Fruit fly (Drosophila melanogaster) whole organism, embryonic: ENCODE results near the gene Caf1-55.
A peak's percentile ranks its signal among the peaks of the same experiment; 100 is the strongest.

Experiments used
- ATbp ChIP-seq: fragments of 200-800 bp; sonication (Bioruptor generic); optimal IDR thresholded peaks from 2 replicates; lab custom pipeline; 2017; ENCODE audit warnings: missing biosample characterization, mild to moderate bottlenecking, missing genetic modification characterization, missing genetic modification reagents
- Antp ChIP-seq: fragments of 200-800 bp; sonication (Bioruptor generic); optimal IDR thresholded peaks from 3 replicates; lab custom pipeline; 2016; ENCODE audit warnings: missing biosample characterization, missing genetic modification characterization
- CG12769 ChIP-seq: fragments of 200-800 bp; sonication (Bioruptor generic); optimal IDR thresholded peaks from 2 replicates; lab custom pipeline; 2019; ENCODE audit warnings: missing biosample characterization, mild to moderate bottlenecking, missing genetic modification characterization, moderate library complexity
- CG14965 ChIP-seq: fragments of 200-800 bp; sonication (Bioruptor generic); optimal IDR thresholded peaks from 2 replicates; lab custom pipeline; 2016; ENCODE audit warnings: missing biosample characterization, missing genetic modification characterization, borderline replicate concordance
- CG15011 ChIP-seq: fragments of 200-800 bp; sonication (Bioruptor generic); optimal IDR thresholded peaks from 3 replicates; lab custom pipeline; 2018; ENCODE audit warnings: missing biosample characterization, mild to moderate bottlenecking, missing genetic modification characterization
- CG15601 ChIP-seq: fragments of 200-800 bp; sonication (Bioruptor generic); optimal IDR thresholded peaks from 3 replicates; lab custom pipeline; 2019; ENCODE audit warnings: missing biosample characterization, mild to moderate bottlenecking, missing genetic modification characterization, moderate library complexity
- CG15696 ChIP-seq: fragments of 200-800 bp; sonication (Bioruptor generic); optimal IDR thresholded peaks from 2 replicates; lab custom pipeline; 2019; ENCODE audit warnings: missing biosample characterization, mild to moderate bottlenecking, missing genetic modification characterization, moderate library complexity
- CG17912 ChIP-seq: fragments of 200-800 bp; sonication (Bioruptor generic); optimal IDR thresholded peaks from 2 replicates; lab custom pipeline; 2018; ENCODE audit warnings: missing biosample characterization, mild to moderate bottlenecking, missing genetic modification characterization
- CG2875 ChIP-seq: fragments of 200-800 bp; sonication (Bioruptor generic); optimal IDR thresholded peaks from 2 replicates; lab custom pipeline; 2017; ENCODE audit warnings: missing biosample characterization, mild to moderate bottlenecking, missing genetic modification characterization, missing genetic modification reagents
- CG32532 ChIP-seq: fragments of 200-800 bp; sonication (Bioruptor generic); IDR thresholded peaks from 2 replicates; pipeline ENCODE4 v1.3.6; 2022; ENCODE audit warnings: missing biosample characterization, missing genetic modification characterization
- CG3407 ChIP-seq: fragments of 200-800 bp; sonication (Bioruptor generic); optimal IDR thresholded peaks from 2 replicates; lab custom pipeline; 2018; ENCODE audit warnings: missing biosample characterization, mild to moderate bottlenecking, missing genetic modification characterization
- CG6765 ChIP-seq: fragments of 200-800 bp; sonication (Bioruptor generic); optimal IDR thresholded peaks from 3 replicates; lab custom pipeline; 2017; ENCODE audit warnings: missing biosample characterization, mild to moderate bottlenecking, missing genetic modification characterization
- CG9437 ChIP-seq: fragments of 200-800 bp; sonication (Bioruptor generic); optimal IDR thresholded peaks from 2 replicates; lab custom pipeline; 2018; ENCODE audit warnings: missing biosample characterization, mild to moderate bottlenecking, missing genetic modification characterization
- CHES-1-like ChIP-seq: fragments of 200-800 bp; sonication (Bioruptor generic); optimal IDR thresholded peaks from 2 replicates; lab custom pipeline; 2016; ENCODE audit warnings: missing biosample characterization, missing genetic modification characterization
- Gug ChIP-seq: fragments of 200-800 bp; sonication (Bioruptor generic); IDR thresholded peaks from 4 replicates; pipeline ENCODE4 v1.3.6; 2022; ENCODE audit warnings: missing biosample characterization, missing genetic modification characterization
- Lhr ChIP-seq: fragments of 200-800 bp; sonication (Bioruptor generic); optimal IDR thresholded peaks from 3 replicates; lab custom pipeline; 2017; ENCODE audit warnings: mild to moderate bottlenecking, missing biosample characterization, missing genetic modification reagents, missing genetic modification characterization
- Mad ChIP-seq: fragments of 200-800 bp; sonication (Bioruptor generic); optimal IDR thresholded peaks from 2 replicates; lab custom pipeline; 2016; ENCODE audit warnings: missing biosample characterization, missing genetic modification characterization
- NC2β ChIP-seq: fragments of 200-800 bp; sonication (Bioruptor generic); optimal IDR thresholded peaks from 2 replicates; lab custom pipeline; 2016; ENCODE audit warnings: missing biosample characterization, missing genetic modification characterization
- Stat92E ChIP-seq, 3 experiments: fragments of >200 bp in 2 of 3; fragments of 200-800 bp in 1 of 3; sonication (Bioruptor generic) in 1 of 3; optimal IDR thresholded peaks; 2 replicates each; lab custom pipeline; 2017 to 2019; ENCODE audit warnings: missing biosample characterization in 3 of 3, missing genetic modification characterization in 3 of 3, mild to moderate bottlenecking in 1 of 3, moderate library complexity in 1 of 3
- TFAM ChIP-seq: fragments of 200-800 bp; sonication (Bioruptor generic); optimal IDR thresholded peaks from 2 replicates; lab custom pipeline; 2017; ENCODE audit warnings: missing biosample characterization, missing genetic modification characterization, inconsistent platforms
- Tbp ChIP-seq: fragments of >200 bp; optimal IDR thresholded peaks from 2 replicates; lab custom pipeline; 2018; ENCODE audit warnings: missing biosample characterization, missing genetic modification characterization
- ato ChIP-seq: fragments of 200-800 bp; sonication (Bioruptor generic); IDR thresholded peaks from 2 replicates; pipeline ENCODE4 v1.3.6; 2022; ENCODE audit warnings: missing biosample characterization, missing genetic modification characterization; ENCODE audit not compliant: partially characterized antibody
- br ChIP-seq: fragments of >200 bp; optimal IDR thresholded peaks from 2 replicates; lab custom pipeline; 2017
- chif ChIP-seq, 2 experiments: fragments of 200-800 bp; sonication (Bioruptor generic); optimal IDR thresholded peaks; 3 replicates each; lab custom pipeline; 2016; ENCODE audit warnings: missing biosample characterization in 2 of 2, missing genetic modification characterization in 2 of 2
- dm ChIP-seq: fragments of 200-800 bp; sonication (Bioruptor generic); optimal IDR thresholded peaks from 3 replicates; lab custom pipeline; 2016; ENCODE audit warnings: missing biosample characterization, missing genetic modification characterization
- gcm2 ChIP-seq: fragments of 200-800 bp; sonication (Bioruptor generic); optimal IDR thresholded peaks from 2 replicates; lab custom pipeline; 2016; ENCODE audit warnings: missing biosample characterization, missing genetic modification characterization
- gfzf ChIP-seq: fragments of 200-800 bp; sonication (Bioruptor generic); optimal IDR thresholded peaks from 2 replicates; lab custom pipeline; 2016; ENCODE audit warnings: missing biosample characterization, mild to moderate bottlenecking, missing genetic modification characterization, moderate library complexity
- hb ChIP-seq: fragments of 200-800 bp; sonication (Bioruptor generic); IDR thresholded peaks from 3 replicates; pipeline ENCODE4 v1.3.6; 2022; ENCODE audit warnings: missing biosample characterization, missing genetic modification characterization; ENCODE audit not compliant: partially characterized antibody
- jumu ChIP-seq: fragments of 200-800 bp; sonication (Bioruptor generic); optimal IDR thresholded peaks from 3 replicates; lab custom pipeline; 2016; ENCODE audit warnings: missing biosample characterization, missing genetic modification characterization
- kni ChIP-seq: fragments of 200-800 bp; sonication (Bioruptor generic); optimal IDR thresholded peaks from 3 replicates; lab custom pipeline; 2017; ENCODE audit warnings: mild to moderate bottlenecking, missing biosample characterization, missing genetic modification reagents, missing genetic modification characterization
- lov ChIP-seq, 2 experiments: fragments of 200-800 bp in 1 of 2; fragments of >200 bp in 1 of 2; sonication (Bioruptor generic) in 1 of 2; IDR thresholded peaks in 1 of 2; optimal IDR thresholded peaks in 1 of 2; 2 replicates in 1 of 2; 3 replicates in 1 of 2; pipeline versions ENCODE4 v1.3.6 to Lab custom; 2017 to 2022; ENCODE audit warnings: missing biosample characterization in 1 of 2, missing genetic modification characterization in 1 of 2
- mirr ChIP-seq: fragments of 200-800 bp; sonication (Bioruptor generic); optimal IDR thresholded peaks from 3 replicates; lab custom pipeline; 2018; ENCODE audit warnings: missing biosample characterization, mild to moderate bottlenecking, missing genetic modification characterization
- nmo ChIP-seq: fragments of 200-800 bp; sonication (Bioruptor generic); optimal IDR thresholded peaks from 2 replicates; lab custom pipeline; 2018; ENCODE audit warnings: missing biosample characterization, mild to moderate bottlenecking, missing genetic modification characterization, moderate library complexity
- oc ChIP-seq: fragments of 200-800 bp; sonication (Bioruptor generic); optimal IDR thresholded peaks from 2 replicates; lab custom pipeline; 2018; ENCODE audit warnings: missing biosample characterization, mild to moderate bottlenecking, missing genetic modification characterization, moderate library complexity
- onecut ChIP-seq: fragments of 200-800 bp; sonication (Bioruptor generic); IDR thresholded peaks from 2 replicates; pipeline ENCODE4 v1.3.6; 2022; ENCODE audit warnings: missing biosample characterization, missing genetic modification characterization
- rib ChIP-seq: fragments of 200-800 bp; sonication (Bioruptor generic); IDR thresholded peaks from 2 replicates; pipeline ENCODE4 v1.3.6; 2022; ENCODE audit warnings: missing biosample characterization, missing genetic modification characterization
- run ChIP-seq: fragments of 200-800 bp; sonication (Bioruptor generic); optimal IDR thresholded peaks from 3 replicates; lab custom pipeline; 2018; ENCODE audit warnings: missing biosample characterization, mild to moderate bottlenecking, missing genetic modification characterization
- schlank ChIP-seq: fragments of 200-800 bp; sonication (Bioruptor generic); optimal IDR thresholded peaks from 2 replicates; lab custom pipeline; 2018; ENCODE audit warnings: missing biosample characterization, mild to moderate bottlenecking, missing genetic modification characterization
- sd ChIP-seq: fragments of 200-800 bp; sonication (Bioruptor generic); optimal IDR thresholded peaks from 3 replicates; lab custom pipeline; 2018; ENCODE audit warnings: missing biosample characterization, mild to moderate bottlenecking, missing genetic modification characterization, moderate library complexity
- sens ChIP-seq: fragments of 200-800 bp; sonication (Bioruptor generic); peaks from one replicate; lab custom pipeline; 2016; ENCODE audit warnings: missing biosample characterization, missing genetic modification characterization
- shn ChIP-seq: fragments of 200-800 bp; sonication (Bioruptor generic); optimal IDR thresholded peaks from 3 replicates; lab custom pipeline; 2016; ENCODE audit warnings: missing biosample characterization, missing genetic modification characterization
- sima ChIP-seq: fragments of 200-800 bp; sonication (Bioruptor generic); optimal IDR thresholded peaks from 2 replicates; lab custom pipeline; 2016; ENCODE audit warnings: missing biosample characterization, missing genetic modification characterization
- slbo ChIP-seq: fragments of 200-800 bp; sonication (Bioruptor generic); IDR thresholded peaks from 2 replicates; pipeline ENCODE4 v1.3.6; 2022; ENCODE audit warnings: missing biosample characterization, missing genetic modification characterization
- sna ChIP-seq: fragments of 200-800 bp; sonication (Bioruptor generic); IDR thresholded peaks from 2 replicates; pipeline ENCODE4 v1.3.6; 2022; ENCODE audit warnings: missing biosample characterization, missing genetic modification characterization; ENCODE audit not compliant: partially characterized antibody
- stwl ChIP-seq: fragments of 200-800 bp; sonication (Bioruptor generic); optimal IDR thresholded peaks from 3 replicates; lab custom pipeline; 2018; ENCODE audit warnings: missing biosample characterization, mild to moderate bottlenecking, missing genetic modification characterization, moderate library complexity
- tin ChIP-seq: fragments of 200-800 bp; sonication (Bioruptor generic); optimal IDR thresholded peaks from 3 replicates; lab custom pipeline; 2016; ENCODE audit warnings: missing biosample characterization, missing genetic modification characterization
- wor ChIP-seq: fragments of 200-800 bp; sonication (Bioruptor generic); IDR thresholded peaks from 2 replicates; pipeline ENCODE4 v1.3.6; 2022; ENCODE audit warnings: missing biosample characterization, missing genetic modification characterization

Gene Caf1-55

dm6 chr3R:15196134-15197034, 29.0 kb upstream of the Caf1-55 start, which contains the start of the genes Kpc1 and CG42542 (continued):
- peak; percentile 62; the same call in 3 of the 4 replicates for TF ChIP-seq Gug (GFP tag; lab: Robert Waterston, UW)
- peak; percentile 63 to 70 for TF ChIP-seq chif (GFP tag; optimal IDR thresholded peaks at IDR 0.05; lab: Kevin White, UChicago)
- peak; percentile 55 for TF ChIP-seq CHES-1-like
- no peak for TF ChIP-seq CG14965
- TF ChIP-seq CG32532 (GFP tag; lab: Robert Waterston, UW) = peak; percentile 74
- TF ChIP-seq NC2β (GFP tag; lab: Kevin White, UChicago) = peak; percentile 41
- TF ChIP-seq slbo (GFP tag; lab: Robert Waterston, UW) = peak; percentile 81
- no peak for TF ChIP-seq rib (GFP tag; lab: Robert Waterston, UW)
- TF ChIP-seq Mad (GFP tag; lab: Kevin White, UChicago) = peak; percentile 66
- 0 out of 2 replicates have a peak, but pooled peaks have one; percentile 22 for TF ChIP-seq wor (GFP tag; lab: Robert Waterston, UW)
- TF ChIP-seq CG12769 (tag; lab: Kevin White, UChicago) = no peak
- no peak for TF ChIP-seq run
- TF ChIP-seq Stat92E (GFP tag; optimal IDR thresholded peaks at IDR 0.05; lab: Kevin White, UChicago) = no peak
- peak; percentile 20 for TF ChIP-seq CG15011 (GFP tag; lab: Kevin White, UChicago)
- TF ChIP-seq jumu = peak; percentile 77
- peak; percentile 76 for TF ChIP-seq tin (GFP tag; lab: Kevin White, UChicago)
- peak; percentile 26 for TF ChIP-seq nmo (GFP tag; lab: Kevin White, UChicago)
- TF ChIP-seq stwl (tag; lab: Kevin White, UChicago) = peak; percentile 87
- peak; percentile 93 for TF ChIP-seq sens (GFP tag; lab: Kevin White, UChicago)
- peak; percentile 84 for TF ChIP-seq ato (GFP tag; lab: Robert Waterston, UW)
- peak; percentile 96 for TF ChIP-seq sna (GFP tag; lab: Robert Waterston, UW)
- peak; percentile 49 for TF ChIP-seq Antp (GFP tag; lab: Kevin White, UChicago)
- peak; percentile 37 for TF ChIP-seq CG15601
- peak; percentile 73 for TF ChIP-seq CG15696 (tag; lab: Kevin White, UChicago)
- TF ChIP-seq gfzf (GFP tag; lab: Kevin White, UChicago) = peak; percentile 23
- TF ChIP-seq hb (GFP tag; lab: Robert Waterston, UW) = peak; percentile 82; the same call in 2 of the 3 replicates
- no peak for TF ChIP-seq Tbp (GFP tag; lab: Kevin White, UChicago)
- TF ChIP-seq dm = peak; percentile 42
- TF ChIP-seq sd = no peak
- TF ChIP-seq CG3407 (GFP tag; lab: Kevin White, UChicago) = peak; percentile 9
- TF ChIP-seq onecut (GFP tag; lab: Robert Waterston, UW) = peak; percentile 0
- TF ChIP-seq TFAM (GFP tag; lab: Kevin White, UChicago) = no peak
- TF ChIP-seq br (lab: Kevin White, UChicago) = no peak
- TF ChIP-seq ATbp = peak; percentile 44
- TF ChIP-seq CG2875 (GFP tag; lab: Kevin White, UChicago) = no peak
- TF ChIP-seq lov (optimal IDR thresholded peaks at IDR 0.05; lab: Kevin White, UChicago) = no peak
- no peak for TF ChIP-seq lov (GFP tag; IDR thresholded peaks at IDR 0.05; lab: Robert Waterston, UW)
- TF ChIP-seq schlank (tag; lab: Kevin White, UChicago) = peak; percentile 33
- TF ChIP-seq shn (GFP tag; lab: Kevin White, UChicago) = peak; percentile 70
- peak; percentile 52 for TF ChIP-seq CG17912 (GFP tag; lab: Kevin White, UChicago)
- TF ChIP-seq CG9437 (GFP tag; lab: Kevin White, UChicago) = peak; percentile 91
- peak; percentile 56 for TF ChIP-seq Lhr (GFP tag; lab: Kevin White, UChicago)
- TF ChIP-seq sima (GFP tag; lab: Kevin White, UChicago) = no peak
- TF ChIP-seq gcm2 (GFP tag; lab: Kevin White, UChicago) = peak; percentile 78
- TF ChIP-seq kni (GFP tag; lab: Kevin White, UChicago) = peak; percentile 39
- TF ChIP-seq CG6765 (GFP tag; lab: Kevin White, UChicago) = peak; percentile 13
- peak; percentile 29 for TF ChIP-seq mirr
- TF ChIP-seq oc (tag; lab: Kevin White, UChicago) = no peak
